Worm (Caenorhabditis elegans): Measurements from ENCODE around the gene C45G9.12.

Gene C45G9.12

DNA sequence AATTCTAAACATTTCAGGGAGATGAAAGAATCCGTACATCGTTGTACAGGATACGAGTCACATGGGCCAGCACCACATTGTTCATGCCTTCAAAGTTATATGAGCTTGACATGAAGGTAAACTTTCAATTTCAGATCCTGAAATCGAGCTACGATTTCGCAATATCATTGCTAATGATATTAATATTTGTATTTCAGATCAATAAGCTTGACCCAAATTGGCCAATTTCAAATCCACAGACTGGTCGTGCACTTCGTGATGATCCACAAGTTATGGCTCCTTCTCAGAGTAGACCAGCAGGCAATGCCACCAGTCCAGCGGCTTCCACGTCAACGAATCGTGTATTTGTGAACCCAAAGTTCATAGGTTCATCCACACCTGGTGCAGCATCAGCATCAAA lies 45.0 kb downstream of the C45G9.12 start:
- TF ChIP-seq lin-39 (tag; optimal IDR thresholded peaks at IDR 0.05) (no peak), ZK546.5 (tag; optimal IDR thresholded peaks at IDR 0.05) (no peak), ceh-28 (tag; optimal IDR thresholded peaks at IDR 0.05) (no peak), fkh-10 (GFP tag; optimal IDR thresholded peaks at IDR 0.05) (no peak)

- TF ChIP-seq nhr-25 (tag; optimal IDR thresholded peaks at IDR 0.05): peak; percentile 68
- peak; percentile 30 for TF ChIP-seq elt-2 (tag; optimal IDR thresholded peaks at IDR 0.05)
- TF ChIP-seq nfya-1 (tag; optimal IDR thresholded peaks at IDR 0.05; ENCODE audit: insufficient read depth): peak; percentile 12
- no peak for TF ChIP-seq ztf-11 (tag; optimal IDR thresholded peaks at IDR 0.05)
- no peak for TF ChIP-seq R02D3.7 (tag; optimal IDR thresholded peaks at IDR 0.05)
- peak; percentile 46 for TF ChIP-seq lsy-12 (tag; optimal IDR thresholded peaks at IDR 0.05)
- no peak for TF ChIP-seq nhr-28 (tag; optimal IDR thresholded peaks at IDR 0.05)
- TF ChIP-seq tbx-2 (tag; optimal IDR thresholded peaks at IDR 0.05): peak; percentile 16
- peak; percentile 98 for TF ChIP-seq ama-1 (optimal IDR thresholded peaks at IDR 0.05)
- TF ChIP-seq elt-1 (tag; optimal IDR thresholded peaks at IDR 0.05): no peak
- no peak for TF ChIP-seq zag-1 (tag; optimal IDR thresholded peaks at IDR 0.05)
- TF ChIP-seq nhr-23 (tag; optimal IDR thresholded peaks at IDR 0.05): peak; percentile 16
- peak; percentile 86 for TF ChIP-seq nhr-43 (tag; optimal IDR thresholded peaks at IDR 0.05; ENCODE audit: poor library complexity, severe bottlenecking)
- no peak for TF ChIP-seq ztf-4 (tag; optimal IDR thresholded peaks at IDR 0.05)
- TF ChIP-seq pha-4 (tag; optimal IDR thresholded peaks at IDR 0.05): peak; percentile 71
Measured at ce11 chrIII:5025136-5025629, 46.2 kb downstream of the C45G9.12 start.

DNA sequence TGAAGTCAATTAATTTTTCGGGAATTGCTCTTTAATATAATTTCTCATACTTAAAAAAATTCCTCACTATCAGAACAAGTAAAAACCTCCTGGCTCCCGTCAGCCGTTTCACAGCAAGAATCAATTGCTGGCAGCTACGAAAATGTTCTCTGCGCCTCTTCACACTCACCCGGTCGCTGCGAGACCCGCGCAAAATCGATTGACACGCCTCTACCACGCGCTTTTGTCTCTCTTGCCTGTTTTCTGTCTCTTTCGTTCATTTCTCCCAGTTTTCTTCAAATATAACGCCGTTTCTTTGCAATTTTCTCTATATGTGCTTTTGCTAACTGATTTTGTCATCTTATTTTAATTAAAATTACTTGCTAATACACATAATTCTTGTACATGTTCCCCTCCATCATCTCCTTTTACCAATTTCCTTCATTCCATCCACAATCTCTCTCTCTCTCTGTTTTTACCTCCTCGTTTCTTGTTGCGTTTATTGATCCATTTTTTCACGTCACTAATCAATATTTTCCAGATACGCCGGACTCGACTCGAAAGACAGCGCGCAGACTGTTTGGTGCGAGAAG lies 46.9 kb downstream of the C45G9.12 start, which contains the start of gene pcf-11:
TSS of gene pcf-11 (plus strand) at position 522 of the 572 bp plus-strand sequence.
- TF ChIP-seq ztf-4 (tag; optimal IDR thresholded peaks at IDR 0.05) (no peak), egl-27 (tag; optimal IDR thresholded peaks at IDR 0.05) (no peak), ztf-11 (tag; optimal IDR thresholded peaks at IDR 0.05) (no peak), ama-1 (optimal IDR thresholded peaks at IDR 0.05) (peak; percentile 31), skn-1 (tag; optimal IDR thresholded peaks at IDR 0.05) (peak; percentile 3), fkh-2 (tag; optimal IDR thresholded peaks at IDR 0.05) (no peak), elt-3 (tag; optimal IDR thresholded peaks at IDR 0.05) (no peak), lin-15B (tag; optimal IDR thresholded peaks at IDR 0.05) (peak; percentile 80), nhr-23 (tag; optimal IDR thresholded peaks at IDR 0.05) (peak; percentile 34), elt-2 (tag; optimal IDR thresholded peaks at IDR 0.05) (peak; percentile 41), nhr-43 (tag; optimal IDR thresholded peaks at IDR 0.05; ENCODE audit: poor library complexity, severe bottlenecking) (peak; percentile 42), lin-39 (tag; optimal IDR thresholded peaks at IDR 0.05) (peak; percentile 86), nhr-76 (tag; optimal IDR thresholded peaks at IDR 0.05) (no peak), daf-12 (tag; optimal IDR thresholded peaks at IDR 0.05) (no peak), pqm-1 (tag; optimal IDR thresholded peaks at IDR 0.05) (peak; percentile 6), ZK546.5 (tag; optimal IDR thresholded peaks at IDR 0.05) (no peak), nhr-25 (tag; optimal IDR thresholded peaks at IDR 0.05) (peak; percentile 28), mdl-1 (tag; optimal IDR thresholded peaks at IDR 0.05) (peak; percentile 20), nhr-67 (tag; optimal IDR thresholded peaks at IDR 0.05) (no peak), ceh-28 (tag; optimal IDR thresholded peaks at IDR 0.05) (peak; percentile 81), aly-2 (tag; optimal IDR thresholded peaks at IDR 0.05) (no peak), sea-2 (GFP tag; optimal IDR thresholded peaks at IDR 0.05) (peak; percentile 3), hmg-11 (tag; optimal IDR thresholded peaks at IDR 0.05) (peak; percentile 56), tbx-2 (tag; optimal IDR thresholded peaks at IDR 0.05) (no peak), nfya-1 (tag; optimal IDR thresholded peaks at IDR 0.05; ENCODE audit: insufficient read depth) (peak; percentile 87), pha-4 (tag; optimal IDR thresholded peaks at IDR 0.05) (peak; percentile 77), zag-1 (tag; optimal IDR thresholded peaks at IDR 0.05) (no peak), jun-1 (tag; optimal IDR thresholded peaks at IDR 0.05) (no peak)

ce11 chrIII:5023642-5024041 lies 47.8 kb downstream of the C45G9.12 start:
- TF ChIP-seq eor-1 (tag; optimal IDR thresholded peaks at IDR 0.05): no peak
- peak; percentile 16 for TF ChIP-seq ama-1 (optimal IDR thresholded peaks at IDR 0.05)

Measured in whole organism, L3 larva.